Fruit fly (Drosophila melanogaster) Kc167 (cell line): ENCODE measurements around the gene CG18586.

Experiments
- Myc ChIP-seq: fragments of >200 bp; optimal IDR thresholded peaks from 2 replicates; lab custom pipeline; 2017; ENCODE audit warnings: missing external identifiers
- Sin3A ChIP-seq: fragments of >200 bp; optimal IDR thresholded peaks from 2 replicates; lab custom pipeline; 2018; ENCODE audit warnings: missing external identifiers
- h ChIP-seq: fragments of >200 bp; optimal IDR thresholded peaks from 3 replicates; lab custom pipeline; 2018; ENCODE audit warnings: missing external identifiers
- insv ChIP-seq: fragments of >200 bp; optimal IDR thresholded peaks from 3 replicates; lab custom pipeline; 2018; ENCODE audit warnings: missing external identifiers
- psq ChIP-seq: fragments of >200 bp; optimal IDR thresholded peaks from 2 replicates; lab custom pipeline; 2017; ENCODE audit warnings: missing external identifiers
- ttk ChIP-seq: sonication (Bioruptor generic); optimal IDR thresholded peaks from 2 replicates; lab custom pipeline; 2017; ENCODE audit warnings: missing external identifiers

CG18586 gene

dm6 chr3L:5869614-5870204, 3.4 kb upstream of the CG18586 start:
- no peak for TF ChIP-seq psq
- no peak for TF ChIP-seq h (lab: Kevin White, UChicago)
- TF ChIP-seq Sin3A (lab: Kevin White, UChicago) = no peak
- TF ChIP-seq Myc (lab: Kevin White, UChicago) = no peak
- no peak for TF ChIP-seq ttk
- TF ChIP-seq insv = no peak

- TF ChIP-seq Sin3A (lab: Kevin White, UChicago) = no peak
- TF ChIP-seq Myc (lab: Kevin White, UChicago) = no peak
- TF ChIP-seq psq = no peak
- TF ChIP-seq h (lab: Kevin White, UChicago) = no peak
- TF ChIP-seq ttk = no peak
- TF ChIP-seq insv = no peak
Measured at dm6 chr3L:5871201-5871600, 1.9 kb upstream of the CG18586 start, which contains the start of gene CG5568. Gene CG5568, plus strand, starts transcription at chr3L:5871501.

dm6 chr3L:5878734-5879291, 5.7 kb downstream of the CG18586 start:
- TF ChIP-seq ttk (no peak), psq (no peak), Myc (lab: Kevin White, UChicago) (no peak), Sin3A (lab: Kevin White, UChicago) (no peak), insv (no peak), h (lab: Kevin White, UChicago) (no peak)

dm6 chr3L:5881310-5882208, 8.4 kb downstream of the CG18586 start:
- no peak for TF ChIP-seq h (lab: Kevin White, UChicago)
- no peak for TF ChIP-seq ttk
- TF ChIP-seq insv = no peak
- TF ChIP-seq Myc (lab: Kevin White, UChicago) = no peak
- no peak for TF ChIP-seq Sin3A (lab: Kevin White, UChicago)
- no peak for TF ChIP-seq psq

- TF ChIP-seq Sin3A (lab: Kevin White, UChicago) (no peak), ttk (no peak), psq (no peak), h (lab: Kevin White, UChicago) (no peak), Myc (lab: Kevin White, UChicago) (no peak), insv (no peak)
Measured at dm6 chr3L:5882209-5882403, 9.0 kb downstream of the CG18586 start, which contains the start of gene CG13287. Gene CG13287, plus strand, starts transcription at chr3L:5882304.

- TF ChIP-seq Sin3A (lab: Kevin White, UChicago) (no peak), h (lab: Kevin White, UChicago) (no peak), psq (no peak), insv (no peak), Myc (lab: Kevin White, UChicago) (no peak), ttk (no peak)
Measured at dm6 chr3L:5884735-5885134, 11.6 kb downstream of the CG18586 start.

- TF ChIP-seq psq (no peak), h (lab: Kevin White, UChicago) (no peak), ttk (no peak), Myc (lab: Kevin White, UChicago) (no peak), Sin3A (lab: Kevin White, UChicago) (no peak), insv (no peak)
Measured at dm6 chr3L:5891114-5891513, 18.0 kb downstream of the CG18586 start.

- TF ChIP-seq Myc (lab: Kevin White, UChicago) (no peak), insv (no peak), psq (no peak), Sin3A (lab: Kevin White, UChicago) (no peak), ttk (no peak), h (lab: Kevin White, UChicago) (no peak)
Measured at dm6 chr3L:5891812-5892211, 18.7 kb downstream of the CG18586 start.

- TF ChIP-seq psq (no peak), ttk (no peak), Sin3A (lab: Kevin White, UChicago) (no peak), h (lab: Kevin White, UChicago) (no peak)
Measured at dm6 chr3L:5893063-5893462, 20.0 kb downstream of the CG18586 start.

dm6 chr3L:5897228-5897688, 24.1 kb downstream of the CG18586 start, which contains the start of the genes PolE2 and CG5592:
Gene PolE2, minus strand, starts transcription at chr3L:5897435.
Gene CG5592, plus strand, starts transcription at chr3L:5897638.
- TF ChIP-seq insv (no peak), Sin3A (lab: Kevin White, UChicago) (no peak), ttk (no peak), Myc (lab: Kevin White, UChicago) (no peak), psq (no peak), h (lab: Kevin White, UChicago) (no peak)

dm6 chr3L:5899305-5899704, 26.2 kb downstream of the CG18586 start, which contains the start of gene CG32409:
Gene CG32409, plus strand, starts transcription at chr3L:5899528.
- no peak for TF ChIP-seq ttk

- TF ChIP-seq Sin3A (lab: Kevin White, UChicago) (no peak), Myc (lab: Kevin White, UChicago) (no peak), psq (no peak), h (lab: Kevin White, UChicago) (no peak), insv (no peak)
Measured at dm6 chr3L:5902189-5902765, 29.2 kb downstream of the CG18586 start, which contains the start of gene QC. Gene QC, minus strand, starts transcription at chr3L:5902456.
